Fruit fly (Drosophila melanogaster): ENCODE measurements around the gene Apc.

Apc gene

dm6 chr3R:28847547-28848316, 3.2 kb upstream of the Apc start (continued):
- TF ChIP-seq Sox102F (GFP tag; optimal IDR thresholded peaks at IDR 0.05) (peak; percentile 3), CG16779 (GFP tag; IDR thresholded peaks at IDR 0.05) (no peak), Bdp1 (GFP tag; optimal IDR thresholded peaks at IDR 0.05) (no peak), Bteb2 (GFP tag; optimal IDR thresholded peaks at IDR 0.05) (no peak), NFAT (GFP tag; IDR thresholded peaks at IDR 0.05) (no peak), lov (optimal IDR thresholded peaks at IDR 0.05) (no peak), lov (GFP tag; IDR thresholded peaks at IDR 0.05) (no peak), CG8388 (GFP tag; optimal IDR thresholded peaks at IDR 0.05) (peak; percentile 29), Hr3 (GFP tag; optimal IDR thresholded peaks at IDR 0.05) (peak; percentile 8), CG7556 (GFP tag; optimal IDR thresholded peaks at IDR 0.05) (peak; percentile 8), grau (tag; optimal IDR thresholded peaks at IDR 0.05) (peak; percentile 91), Hey (tag; optimal IDR thresholded peaks at IDR 0.05) (peak; percentile 84), Neu2 (GFP tag; optimal IDR thresholded peaks at IDR 0.05; ENCODE audit: borderline replicate concordance) (no peak), CG10321 (GFP tag; IDR thresholded peaks at IDR 0.05) (no peak), dmrt99B (tag; optimal IDR thresholded peaks at IDR 0.05) (peak; percentile 34), CG13123 (GFP tag; optimal IDR thresholded peaks at IDR 0.05) (no peak), cg (GFP tag; optimal IDR thresholded peaks at IDR 0.05) (no peak), gsb-n (tag; optimal IDR thresholded peaks at IDR 0.05) (peak; percentile 35), CG5180 (GFP tag; optimal IDR thresholded peaks at IDR 0.05) (no peak), Asciz (GFP tag; optimal IDR thresholded peaks at IDR 0.05) (peak; percentile 10), CG11456 (GFP tag; IDR thresholded peaks at IDR 0.05) (0 out of 3 replicates have a peak, but pooled peaks have one; percentile 59), grn (GFP tag; optimal IDR thresholded peaks at IDR 0.05) (no peak), az2 (GFP tag; optimal IDR thresholded peaks at IDR 0.05) (peak; percentile 15), CG1647 (GFP tag; optimal IDR thresholded peaks at IDR 0.05) (no peak), unpg (GFP tag; optimal IDR thresholded peaks at IDR 0.05) (peak; percentile 6), CG1529 (GFP tag; optimal IDR thresholded peaks at IDR 0.05) (peak; percentile 3), sqz (GFP tag; optimal IDR thresholded peaks at IDR 0.05) (no peak), CG7839 (tag; optimal IDR thresholded peaks at IDR 0.05) (peak; percentile 39), CG2678 (tag; optimal IDR thresholded peaks at IDR 0.05) (peak; percentile 40), CG8924 (tag; optimal IDR thresholded peaks at IDR 0.05) (peak; percentile 15), Hr51 (GFP tag; optimal IDR thresholded peaks at IDR 0.05) (peak in 1 of 2 experiments; percentile 8), trem (tag; optimal IDR thresholded peaks at IDR 0.05) (no peak), CG18262 (tag; optimal IDR thresholded peaks at IDR 0.05) (peak; percentile 59), fd96Cb (tag; optimal IDR thresholded peaks at IDR 0.05) (peak; percentile 0), tap (tag; optimal IDR thresholded peaks at IDR 0.05) (peak; percentile 8), dimm (GFP tag; IDR thresholded peaks at IDR 0.05) (no peak), CG3726 (GFP tag; IDR thresholded peaks at IDR 0.05) (no peak), CG43689 (GFP tag; IDR thresholded peaks at IDR 0.05) (no peak), CG12391 (tag; optimal IDR thresholded peaks at IDR 0.05) (peak; percentile 15), dmrt11E (tag; optimal IDR thresholded peaks at IDR 0.05) (peak; percentile 40), CG31441 (GFP tag; IDR thresholded peaks at IDR 0.05) (peak; percentile 38; the same call in 1 of the 2 replicates), lab (GFP tag; optimal IDR thresholded peaks at IDR 0.05) (no peak), CG15601 (tag; optimal IDR thresholded peaks at IDR 0.05) (peak; percentile 15), CG7271 (tag; optimal IDR thresholded peaks at IDR 0.05) (no peak), tio (GFP tag; optimal IDR thresholded peaks at IDR 0.05) (peak; percentile 16), CG30403 (GFP tag; optimal IDR thresholded peaks at IDR 0.05) (peak; percentile 14), CG14710 (tag; optimal IDR thresholded peaks at IDR 0.05) (peak; percentile 31), Elba2 (GFP tag; optimal IDR thresholded peaks at IDR 0.05) (no peak), emc (GFP tag; optimal IDR thresholded peaks at IDR 0.05) (no peak)
